Worm (Caenorhabditis elegans): ENCODE measurements around the gene hpo-9.

DNA sequence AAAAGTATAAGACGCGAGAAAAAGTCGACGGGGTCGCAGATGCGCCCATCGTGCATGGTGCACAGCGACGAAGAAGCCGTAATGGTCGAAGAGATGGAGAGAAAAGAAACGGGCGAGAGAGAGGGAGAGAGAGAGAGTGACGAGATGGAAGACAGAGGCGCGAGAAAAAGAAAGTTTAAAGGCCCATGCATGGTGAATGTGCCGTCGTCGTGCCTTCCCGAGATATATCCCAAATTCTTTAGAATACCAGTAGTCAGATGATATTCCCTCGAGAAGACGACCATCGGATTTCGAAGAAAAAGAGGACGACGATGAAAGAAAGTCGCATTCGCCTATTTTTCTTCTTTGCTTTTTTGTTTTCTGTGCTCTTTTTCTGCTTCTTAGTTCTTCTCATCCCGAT lies 20.9 kb downstream of the hpo-9 start:
- TF ChIP-seq klf-2 (GFP tag; conservative IDR thresholded peaks at IDR 0.05) = no peak
- TF ChIP-seq med-1 (GFP tag; optimal IDR thresholded peaks at IDR 0.05; ENCODE audit: insufficient read depth) = no peak
- TF ChIP-seq cog-1 (tag; optimal IDR thresholded peaks at IDR 0.05) = no peak
- TF ChIP-seq T22C8.4 (GFP tag; IDR thresholded peaks at IDR 0.05) = no peak
- no peak for TF ChIP-seq flt-1 (GFP tag; IDR thresholded peaks at IDR 0.05)
- TF ChIP-seq tab-1 (GFP tag; IDR thresholded peaks at IDR 0.05) = no peak
- no peak for TF ChIP-seq ztf-29 (GFP tag; IDR thresholded peaks at IDR 0.05)

All from whole organism, midembryonic.